Worm (Caenorhabditis elegans) whole organism, midembryonic: ENCODE data around the gene ZK1098.12.

ENCODE experiments used
- T22C8.4 ChIP-seq: fragments of 200-800 bp; sonication (Bioruptor generic); IDR thresholded peaks from 2 replicates; pipeline ENCODE4 v1.3.6; 2022; ENCODE audit warnings: missing genetic modification characterization, missing compliant biosample characterization
- cog-1 ChIP-seq: sonication (generic microtip); optimal IDR thresholded peaks from 2 replicates; lab custom pipeline; 2016; ENCODE audit warnings: missing genetic modification characterization, missing compliant biosample characterization
- flt-1 ChIP-seq: fragments of 200-800 bp; sonication (Bioruptor generic); IDR thresholded peaks from 2 replicates; pipeline ENCODE4 v1.3.6; 2022; ENCODE audit warnings: missing genetic modification characterization, missing compliant biosample characterization
- klf-2 ChIP-seq: fragments of 200-800 bp; sonication (Bioruptor generic); conservative IDR thresholded peaks from 2 replicates; pipeline ENCODE4 v1.3.6; 2022; ENCODE audit warnings: missing genetic modification reagents, missing genetic modification characterization, missing compliant biosample characterization
- med-1 ChIP-seq: sonication (generic microtip); optimal IDR thresholded peaks from 2 replicates; lab custom pipeline; 2017; ENCODE audit warnings: missing genetic modification characterization, mild to moderate bottlenecking, missing compliant biosample characterization, antibody characterized with exemption, missing genetic modification reagents; ENCODE audit not compliant: insufficient read depth
- ref-1 ChIP-seq: fragments of 200-800 bp; sonication (Bioruptor generic); conservative IDR thresholded peaks from 2 replicates; pipeline ENCODE4 v1.3.6; 2022; ENCODE audit warnings: missing genetic modification reagents, missing genetic modification characterization, missing compliant biosample characterization
- tab-1 ChIP-seq: fragments of 200-800 bp; sonication (Bioruptor generic); IDR thresholded peaks from 2 replicates; pipeline ENCODE4 v1.3.6; 2022; ENCODE audit warnings: missing genetic modification characterization, missing compliant biosample characterization
- ztf-23 ChIP-seq: fragments of 200-800 bp; sonication (Bioruptor generic); IDR thresholded peaks from 2 replicates; pipeline ENCODE4 v1.3.6; 2022; ENCODE audit warnings: missing genetic modification reagents, missing genetic modification characterization, missing compliant biosample characterization
- ztf-29 ChIP-seq: fragments of 200-800 bp; sonication (Bioruptor generic); IDR thresholded peaks from 2 replicates; pipeline ENCODE4 v1.3.6; 2022; ENCODE audit warnings: missing genetic modification reagents, missing genetic modification characterization, missing compliant biosample characterization

The ZK1098.12 gene

DNA sequence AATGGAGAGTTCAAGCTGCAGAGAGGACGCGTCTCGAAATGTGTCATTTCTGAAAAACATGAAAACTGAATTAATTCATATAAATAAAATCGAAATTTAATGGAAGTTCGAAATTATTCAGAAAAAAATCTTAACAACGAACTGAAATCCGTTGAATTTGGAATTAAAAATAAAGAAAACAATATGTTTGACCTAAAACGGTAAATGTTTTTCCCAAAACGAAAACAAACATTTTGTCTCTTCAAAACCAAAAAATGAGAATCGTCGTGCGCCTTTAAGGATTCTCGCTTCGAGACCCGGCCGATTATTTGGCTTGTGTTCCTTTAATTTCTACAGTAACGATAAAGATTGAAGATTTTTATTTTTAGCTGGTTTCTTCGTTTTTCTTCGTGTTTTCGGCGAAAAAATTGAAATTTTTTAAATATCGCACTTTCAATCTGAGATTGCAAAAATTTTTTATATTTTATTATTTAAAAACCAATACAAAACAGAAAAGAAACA is 14.5 kb downstream of the ZK1098.12 start, which contains the start of gene C48B4.7:
Gene C48B4.7 (minus strand): TSS at position 51 of the 501 bp plus-strand sequence.
- no peak for TF ChIP-seq tab-1 (GFP tag; lab: Robert Waterston, UW)
- no peak for TF ChIP-seq med-1 (GFP tag; lab: Kevin White, UChicago)
- no peak for TF ChIP-seq ztf-23
- TF ChIP-seq klf-2 (GFP tag; lab: Robert Waterston, UW): no peak
- no peak for TF ChIP-seq cog-1
- no peak for TF ChIP-seq flt-1 (GFP tag; lab: Robert Waterston, UW)
- no peak for TF ChIP-seq ref-1 (GFP tag; lab: Robert Waterston, UW)
- TF ChIP-seq ztf-29: no peak
- no peak for TF ChIP-seq T22C8.4 (GFP tag; lab: Robert Waterston, UW)

DNA sequence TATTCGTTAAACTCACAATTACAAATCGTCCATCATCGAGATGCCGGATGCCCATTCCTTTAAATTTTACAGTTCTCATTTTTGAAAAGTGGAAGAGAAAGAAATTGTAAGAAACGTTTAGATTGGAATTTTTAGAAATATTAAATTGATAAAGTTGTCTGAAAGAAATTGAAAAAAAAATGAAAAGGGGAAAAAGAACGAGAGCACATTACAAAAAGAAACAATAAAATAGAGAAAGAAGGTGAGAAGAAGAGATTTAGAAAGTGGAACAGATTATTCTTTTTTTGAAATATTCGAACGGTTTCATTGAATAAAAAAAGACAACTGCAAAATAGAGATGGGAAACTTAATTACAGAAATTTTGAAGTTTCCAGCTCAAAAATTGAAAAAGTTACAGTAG is 16.2 kb downstream of the ZK1098.12 start, which contains the start of gene C48B4.8:
Gene C48B4.8 (minus strand): TSS at position 101 of the 400 bp plus-strand sequence.
- TF ChIP-seq ztf-29: no peak
- TF ChIP-seq cog-1: no peak
- TF ChIP-seq flt-1 (GFP tag; lab: Robert Waterston, UW): no peak
- TF ChIP-seq T22C8.4 (GFP tag; lab: Robert Waterston, UW): no peak
- no peak for TF ChIP-seq ref-1 (GFP tag; lab: Robert Waterston, UW)
- no peak for TF ChIP-seq klf-2 (GFP tag; lab: Robert Waterston, UW)

DNA sequence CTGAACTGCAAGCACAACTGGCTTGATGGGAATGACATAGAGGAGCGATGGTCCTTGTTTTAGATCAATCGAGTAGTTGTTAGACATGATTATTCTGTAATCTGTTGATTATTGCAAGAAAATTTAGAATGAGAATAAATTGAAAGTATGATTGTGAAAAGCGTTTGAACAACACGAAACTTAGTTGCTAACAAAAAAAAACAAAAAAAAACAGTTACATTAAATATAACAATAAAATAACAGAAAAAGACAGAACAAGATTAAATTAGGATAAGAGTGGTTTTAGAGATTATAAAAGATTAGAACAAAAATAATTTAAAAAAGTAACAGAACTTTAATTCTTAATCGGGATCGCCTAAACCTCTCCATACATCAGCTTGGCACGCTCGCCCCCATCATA is 18.3 kb downstream of the ZK1098.12 start, which contains the start of gene C48B4.9:
Gene C48B4.9 (minus strand): TSS at position 101 of the 400 bp plus-strand sequence.
- TF ChIP-seq flt-1 (GFP tag; lab: Robert Waterston, UW) (no peak), tab-1 (GFP tag; lab: Robert Waterston, UW) (no peak), T22C8.4 (GFP tag; lab: Robert Waterston, UW) (no peak), ztf-29 (no peak), klf-2 (GFP tag; lab: Robert Waterston, UW) (no peak), ztf-23 (no peak), ref-1 (GFP tag; lab: Robert Waterston, UW) (no peak), med-1 (GFP tag; lab: Kevin White, UChicago) (no peak), cog-1 (no peak)

DNA sequence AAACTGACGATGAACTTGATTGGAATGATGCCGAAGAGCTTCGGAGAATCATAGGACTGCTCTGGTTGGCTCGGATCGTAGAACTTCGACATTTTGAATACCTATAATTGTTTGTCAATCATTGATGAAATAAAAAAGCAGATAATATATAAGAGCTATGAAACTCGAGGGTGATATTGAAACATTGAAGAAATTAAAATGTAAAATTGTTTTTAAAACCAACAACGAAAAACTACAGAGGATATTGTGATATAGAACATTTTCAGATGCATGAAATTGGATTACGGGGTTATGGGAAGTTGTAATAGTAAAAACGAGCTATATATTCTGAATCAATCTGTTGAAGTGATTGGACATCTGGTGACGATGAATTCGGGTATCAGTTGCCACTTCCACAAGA is 19.5 kb downstream of the ZK1098.12 start, which contains the start of gene C48B4.10:
Gene C48B4.10 (minus strand): TSS at position 101 of the 400 bp plus-strand sequence.
- TF ChIP-seq klf-2 (GFP tag; lab: Robert Waterston, UW) (no peak), ztf-29 (no peak), ztf-23 (no peak), cog-1 (no peak), med-1 (GFP tag; lab: Kevin White, UChicago) (no peak), ref-1 (GFP tag; lab: Robert Waterston, UW) (no peak), flt-1 (GFP tag; lab: Robert Waterston, UW) (no peak), tab-1 (GFP tag; lab: Robert Waterston, UW) (no peak), T22C8.4 (GFP tag; lab: Robert Waterston, UW) (no peak)

DNA sequence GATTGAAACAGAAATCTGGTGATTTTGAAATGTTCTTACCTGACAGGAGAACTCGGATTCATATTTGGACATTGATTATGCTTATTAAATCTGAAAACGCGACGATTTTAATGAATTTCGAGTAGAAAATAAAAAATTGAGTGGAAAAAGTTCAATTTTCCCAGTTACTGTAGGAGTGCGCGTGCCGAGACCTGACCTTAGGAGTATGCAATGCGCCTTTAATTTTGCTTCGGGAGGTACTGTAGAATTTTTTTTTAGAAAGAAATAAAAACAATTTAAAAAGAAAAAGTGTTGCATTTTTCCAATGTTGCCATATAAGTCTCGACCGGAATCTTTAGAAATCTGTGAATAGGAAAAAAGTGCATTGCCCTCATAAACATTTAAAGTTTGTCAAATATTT is 21.1 kb downstream of the ZK1098.12 start, which contains the start of gene C48B4.11:
Gene C48B4.11 (minus strand): TSS at position 143 of the 400 bp plus-strand sequence.
- TF ChIP-seq ztf-23: no peak
- no peak for TF ChIP-seq ztf-29
- no peak for TF ChIP-seq T22C8.4 (GFP tag; lab: Robert Waterston, UW)
- no peak for TF ChIP-seq cog-1
- TF ChIP-seq tab-1 (GFP tag; lab: Robert Waterston, UW): no peak

DNA sequence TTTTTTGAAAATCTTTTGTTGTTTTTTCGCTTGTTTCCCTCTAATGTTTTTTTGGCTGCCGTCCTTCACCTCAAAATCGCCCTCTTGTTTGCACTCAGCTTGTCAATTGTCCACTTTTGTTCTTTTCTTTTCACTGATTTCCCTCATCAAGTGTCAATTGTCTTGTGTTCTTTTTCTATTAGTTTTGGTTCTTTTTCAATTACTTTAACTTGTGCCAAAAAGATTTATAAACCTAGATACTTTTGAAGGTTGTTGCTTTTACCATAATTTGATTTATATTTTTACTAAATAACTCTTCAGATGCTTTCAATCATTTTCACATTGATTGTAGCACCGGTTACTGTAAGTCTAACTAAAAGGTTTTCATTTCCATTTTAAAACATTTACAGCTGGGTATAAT is 23.5 kb downstream of the ZK1098.12 start, which contains the start of gene C48B4.13:
Gene C48B4.13 (plus strand): TSS at position 301 of the 400 bp plus-strand sequence.
- TF ChIP-seq med-1 (GFP tag; lab: Kevin White, UChicago) (no peak), cog-1 (no peak), T22C8.4 (GFP tag; lab: Robert Waterston, UW) (no peak), tab-1 (GFP tag; lab: Robert Waterston, UW) (no peak)

DNA sequence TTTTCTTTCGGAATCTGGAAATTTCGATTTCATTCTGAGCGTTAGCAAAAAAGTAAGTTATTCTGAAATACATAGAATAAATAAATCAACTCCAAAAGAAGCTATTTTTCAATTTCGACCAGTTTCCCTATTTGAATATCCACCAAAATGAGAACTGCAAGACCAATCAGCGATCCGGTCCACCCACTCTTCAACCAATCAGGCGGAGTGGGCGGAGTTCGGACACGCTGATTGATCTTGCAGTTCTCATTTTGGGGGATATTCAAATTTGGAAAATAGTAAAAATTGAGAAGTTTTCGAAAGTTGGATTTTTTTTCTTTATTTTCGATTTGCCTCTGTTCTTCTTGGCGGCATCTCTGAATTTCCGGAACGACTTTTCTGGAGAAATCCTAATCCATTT is 25.9 kb downstream of the ZK1098.12 start:
- TF ChIP-seq ztf-29 (no peak), flt-1 (GFP tag; lab: Robert Waterston, UW) (no peak), klf-2 (GFP tag; lab: Robert Waterston, UW) (no peak), T22C8.4 (GFP tag; lab: Robert Waterston, UW) (no peak)

DNA sequence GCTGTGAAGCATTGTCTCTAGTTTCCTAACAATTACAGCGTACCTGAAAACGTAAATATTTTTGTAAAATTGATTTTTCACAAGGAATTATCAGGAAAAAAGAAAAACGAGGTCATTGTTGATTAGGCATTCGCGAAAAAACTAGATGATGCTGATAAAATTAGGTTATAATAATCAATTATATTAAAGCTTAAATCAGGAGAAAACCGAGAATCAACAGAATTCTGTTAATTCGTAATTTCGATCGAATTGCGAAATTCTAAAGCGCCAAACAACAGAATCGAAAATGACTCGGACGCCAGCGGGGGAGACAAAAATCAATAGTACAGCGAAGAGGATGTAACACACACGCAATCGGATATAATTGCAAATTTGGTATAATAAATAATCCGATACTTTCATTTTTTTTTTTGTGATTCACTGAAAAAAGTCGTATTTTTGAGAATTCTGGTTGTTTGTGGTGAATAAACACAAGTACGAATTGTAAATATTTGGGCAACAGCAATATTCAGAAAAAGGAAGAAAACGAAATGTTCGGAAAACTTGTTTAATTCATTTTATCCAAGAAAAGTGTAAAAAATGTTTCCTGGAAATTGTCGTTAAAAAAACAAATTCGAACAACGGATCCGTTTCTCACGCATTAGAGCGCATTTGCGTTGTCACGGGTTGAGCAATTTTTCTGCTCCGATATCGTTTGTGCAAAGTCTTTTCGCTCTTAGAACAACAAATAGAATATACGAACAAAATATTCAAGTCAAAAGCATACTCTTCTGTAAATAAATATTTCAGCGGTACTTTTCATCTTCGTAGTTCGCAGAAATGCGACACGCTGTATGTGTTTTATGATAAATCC is 35.3 kb downstream of the ZK1098.12 start, which contains the start of gene ced-7:
Gene ced-7 (minus strand): TSS at position 51 of the 853 bp plus-strand sequence.
- no peak for TF ChIP-seq T22C8.4 (GFP tag; lab: Robert Waterston, UW)
- TF ChIP-seq tab-1 (GFP tag; lab: Robert Waterston, UW): no peak
- no peak for TF ChIP-seq ref-1 (GFP tag; lab: Robert Waterston, UW)
- no peak for TF ChIP-seq flt-1 (GFP tag; lab: Robert Waterston, UW)
- TF ChIP-seq ztf-23: no peak
- no peak for TF ChIP-seq klf-2 (GFP tag; lab: Robert Waterston, UW)
- TF ChIP-seq cog-1: no peak

DNA sequence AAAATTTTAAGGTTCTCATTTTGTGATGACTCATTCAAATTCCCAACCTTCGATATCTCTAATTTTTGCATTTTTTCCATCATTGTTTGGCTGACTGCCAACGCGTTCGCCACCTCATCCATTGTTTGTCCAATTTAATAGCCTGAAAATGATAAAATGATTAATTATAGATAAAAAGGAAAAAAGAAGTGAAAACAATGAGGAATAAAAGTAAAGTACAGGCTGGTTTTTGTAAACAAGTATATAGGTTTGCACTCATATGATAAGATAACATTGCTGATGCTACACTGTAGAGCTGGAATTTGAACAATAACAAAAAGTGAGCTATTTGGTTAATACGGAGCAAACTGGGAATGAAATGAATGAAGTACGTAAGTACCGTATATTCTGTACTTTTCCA is 37.3 kb downstream of the ZK1098.12 start, which contains the start of gene C48B4.3:
Gene C48B4.3 (minus strand): TSS at position 149 of the 400 bp plus-strand sequence.
- TF ChIP-seq flt-1 (GFP tag; lab: Robert Waterston, UW): no peak
- no peak for TF ChIP-seq cog-1
- TF ChIP-seq ztf-29: no peak
- TF ChIP-seq T22C8.4 (GFP tag; lab: Robert Waterston, UW): no peak
- TF ChIP-seq ztf-23: no peak
- TF ChIP-seq med-1 (GFP tag; lab: Kevin White, UChicago): no peak
- no peak for TF ChIP-seq tab-1 (GFP tag; lab: Robert Waterston, UW)
